Fruit fly (Drosophila melanogaster) whole organism, adult: ENCODE measurements around the gene CG45089.

Source experiments
- CG11617 ChIP-seq: fragments of 200-800 bp; sonication (Bioruptor generic); optimal IDR thresholded peaks from 2 replicates; lab custom pipeline; 2017; ENCODE audit warnings: mild to moderate bottlenecking, missing biosample characterization, missing genetic modification reagents, missing genetic modification characterization
- CG12768 ChIP-seq: fragments of 200-800 bp; sonication (Bioruptor generic); optimal IDR thresholded peaks from 2 replicates; lab custom pipeline; 2017; ENCODE audit warnings: missing biosample characterization, missing genetic modification characterization, mild to moderate bottlenecking, moderate library complexity, missing genetic modification reagents
- CG14711 ChIP-seq: fragments of 200-800 bp; sonication (Bioruptor generic); optimal IDR thresholded peaks from 2 replicates; lab custom pipeline; 2018; ENCODE audit warnings: missing biosample characterization, mild to moderate bottlenecking, missing genetic modification characterization, moderate library complexity
- CG1620 ChIP-seq: fragments of 200-800 bp; sonication (Bioruptor generic); optimal IDR thresholded peaks from 2 replicates; lab custom pipeline; 2016; ENCODE audit warnings: missing biosample characterization, missing genetic modification characterization
- CG33017 ChIP-seq: fragments of 200-800 bp; sonication (Bioruptor generic); optimal IDR thresholded peaks from 2 replicates; lab custom pipeline; 2018; ENCODE audit warnings: missing biosample characterization, mild to moderate bottlenecking, missing genetic modification characterization, moderate library complexity
- CG5204 ChIP-seq: fragments of 200-800 bp; sonication (Bioruptor generic); optimal IDR thresholded peaks from 2 replicates; lab custom pipeline; 2016; ENCODE audit warnings: missing biosample characterization, missing genetic modification characterization
- CG7045 ChIP-seq: fragments of 200-800 bp; sonication (Bioruptor generic); optimal IDR thresholded peaks from 2 replicates; lab custom pipeline; 2017; ENCODE audit warnings: missing biosample characterization, mild to moderate bottlenecking, missing genetic modification characterization
- CG7101 ChIP-seq: fragments of 200-800 bp; sonication (Bioruptor generic); optimal IDR thresholded peaks from 2 replicates; lab custom pipeline; 2018; ENCODE audit warnings: missing biosample characterization, mild to moderate bottlenecking, missing genetic modification characterization, moderate library complexity
- Clk ChIP-seq: fragments of 200-800 bp; sonication (Bioruptor generic); optimal IDR thresholded peaks from 2 replicates; lab custom pipeline; 2017; ENCODE audit warnings: missing biosample characterization, missing genetic modification characterization
- Crg-1 ChIP-seq: fragments of 200-800 bp; sonication (Bioruptor generic); optimal IDR thresholded peaks from 2 replicates; lab custom pipeline; 2016; ENCODE audit warnings: missing biosample characterization, missing genetic modification characterization
- Hr96 ChIP-seq: fragments of 200-800 bp; sonication (Bioruptor generic); optimal IDR thresholded peaks from 2 replicates; lab custom pipeline; 2016; ENCODE audit warnings: missing biosample characterization, missing genetic modification characterization
- Mnt ChIP-seq: fragments of 200-800 bp; sonication (Bioruptor generic); optimal IDR thresholded peaks from 2 replicates; lab custom pipeline; 2016; ENCODE audit warnings: missing biosample characterization, mild to moderate bottlenecking, missing genetic modification characterization
- bab1 ChIP-seq: fragments of 200-800 bp; sonication (Bioruptor generic); optimal IDR thresholded peaks from 3 replicates; lab custom pipeline; 2019; ENCODE audit warnings: missing biosample characterization, mild to moderate bottlenecking, missing genetic modification characterization, moderate library complexity
- cic ChIP-seq: fragments of 200-800 bp; sonication (Bioruptor generic); optimal IDR thresholded peaks from 2 replicates; lab custom pipeline; 2017; ENCODE audit warnings: missing biosample characterization, mild to moderate bottlenecking, missing genetic modification characterization, moderate library complexity
- cnc ChIP-seq, 2 experiments: fragments of >200 bp; optimal IDR thresholded peaks; 2 replicates each; lab custom pipeline; 2017
- kay ChIP-seq: fragments of 200-800 bp; sonication (Bioruptor generic); peaks from one replicate; lab custom pipeline; 2016; ENCODE audit warnings: missing biosample characterization, missing genetic modification characterization, borderline replicate concordance
- ovo ChIP-seq: fragments of 200-800 bp; sonication (Bioruptor generic); optimal IDR thresholded peaks from 2 replicates; lab custom pipeline; 2016; ENCODE audit warnings: missing biosample characterization, missing genetic modification characterization
- pad ChIP-seq: fragments of 200-800 bp; sonication (Bioruptor generic); optimal IDR thresholded peaks from 3 replicates; lab custom pipeline; 2017; ENCODE audit warnings: missing biosample characterization, missing genetic modification characterization, mild to moderate bottlenecking, moderate library complexity, missing genetic modification reagents
- tj ChIP-seq: fragments of 200-800 bp; sonication (Bioruptor generic); optimal IDR thresholded peaks from 3 replicates; lab custom pipeline; 2017; ENCODE audit warnings: missing biosample characterization, mild to moderate bottlenecking, missing genetic modification characterization, moderate library complexity
- toe ChIP-seq: fragments of 200-800 bp; sonication (Bioruptor generic); optimal IDR thresholded peaks from 2 replicates; lab custom pipeline; 2016; ENCODE audit warnings: missing biosample characterization, missing genetic modification characterization

Gene CG45089

DNA sequence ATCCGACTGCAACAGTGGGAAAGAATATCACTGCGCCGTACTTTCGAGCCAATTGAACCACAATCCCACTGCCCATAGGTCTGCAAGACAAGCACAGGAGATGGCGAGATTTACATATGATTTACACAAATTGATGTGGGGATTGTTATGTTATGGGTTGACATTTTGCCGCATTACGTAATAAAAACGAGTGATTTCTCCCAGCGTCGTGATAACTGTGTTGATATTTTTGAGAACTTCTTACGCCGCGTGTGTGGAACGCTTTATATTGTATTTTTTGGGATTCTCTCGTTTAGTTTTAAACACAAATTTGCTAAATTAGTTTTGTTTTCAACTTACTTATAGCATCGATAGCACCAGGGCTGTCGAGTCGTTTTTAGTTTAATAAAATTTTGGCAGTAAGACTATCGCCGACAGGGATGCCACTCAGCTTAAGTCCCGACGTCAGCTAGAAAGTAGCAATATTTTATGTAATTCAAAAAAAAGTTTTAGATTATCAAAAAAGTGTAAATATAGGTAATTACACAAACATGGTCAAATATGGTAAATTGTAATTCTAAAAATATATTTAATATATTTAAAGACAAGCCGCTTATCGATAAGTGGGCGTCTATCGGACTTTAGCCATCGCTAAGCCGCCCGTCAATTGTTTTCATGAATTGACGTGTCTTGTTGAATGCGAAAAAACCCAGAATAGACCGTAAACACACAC, at the start of gene CG45089, which contains the start of the genes ND-MNLL and p115:
Gene CG45089, minus strand, starts transcription at position 388 of the 712 bp plus-strand sequence.
Gene ND-MNLL, minus strand, starts transcription at position 388 of the 712 bp plus-strand sequence.
Gene p115, plus strand, starts transcription at position 621 of the 712 bp plus-strand sequence.
- TF ChIP-seq toe (GFP tag; lab: Kevin White, UChicago), result peak; percentile 55
- no peak for TF ChIP-seq CG12768 (GFP tag; lab: Kevin White, UChicago)
- TF ChIP-seq CG7101 (tag; lab: Kevin White, UChicago), result peak; percentile 76
- peak; percentile 67 for TF ChIP-seq CG11617
- TF ChIP-seq tj (GFP tag; lab: Kevin White, UChicago), result peak; percentile 61
- peak; percentile 46 for TF ChIP-seq pad
- TF ChIP-seq ovo (GFP tag; lab: Kevin White, UChicago), result peak; percentile 42
- peak; percentile 80 for TF ChIP-seq bab1 (GFP tag; lab: Kevin White, UChicago)
- TF ChIP-seq Mnt (GFP tag; lab: Kevin White, UChicago), result peak; percentile 75
- no peak for TF ChIP-seq CG33017
- TF ChIP-seq cnc (optimal IDR thresholded peaks at IDR 0.05; lab: Kevin White, UChicago), result no peak
- TF ChIP-seq Crg-1 (GFP tag; lab: Kevin White, UChicago), result peak; percentile 44
- TF ChIP-seq CG14711, result peak; percentile 96
- peak; percentile 11 for TF ChIP-seq CG7045 (GFP tag; lab: Kevin White, UChicago)
- TF ChIP-seq Hr96 (GFP tag; lab: Kevin White, UChicago), result peak; percentile 32
- TF ChIP-seq kay (GFP tag; lab: Kevin White, UChicago), result no peak
- peak; percentile 81 for TF ChIP-seq CG1620 (GFP tag; lab: Kevin White, UChicago)
- peak; percentile 40 for TF ChIP-seq CG5204 (GFP tag; lab: Kevin White, UChicago)
- no peak for TF ChIP-seq cic (GFP tag; lab: Kevin White, UChicago)
- TF ChIP-seq Clk (GFP tag; lab: Kevin White, UChicago), result no peak

DNA sequence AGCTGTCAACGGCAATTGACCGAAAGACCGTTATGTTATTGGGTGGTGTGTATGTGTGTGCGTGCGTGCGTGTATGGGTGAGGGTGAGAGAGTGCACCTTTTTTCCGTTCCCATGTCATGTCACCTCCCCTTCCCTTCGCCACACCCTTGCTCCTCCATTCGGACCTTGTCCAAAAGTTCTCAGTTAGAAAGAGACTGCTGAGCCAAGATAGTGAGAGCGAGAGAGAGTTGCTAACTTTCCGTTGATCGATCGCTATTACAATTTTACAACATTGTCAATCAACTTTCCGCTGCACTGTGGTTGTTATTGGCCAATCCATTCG, 44.8 kb upstream of the CG45089 start:
- TF ChIP-seq CG5204 (GFP tag; lab: Kevin White, UChicago) (peak; percentile 14), ovo (GFP tag; lab: Kevin White, UChicago) (peak; percentile 100), cnc (optimal IDR thresholded peaks at IDR 0.05; lab: Kevin White, UChicago) (no peak), Crg-1 (GFP tag; lab: Kevin White, UChicago) (peak; percentile 33), pad (peak; percentile 38)

DNA sequence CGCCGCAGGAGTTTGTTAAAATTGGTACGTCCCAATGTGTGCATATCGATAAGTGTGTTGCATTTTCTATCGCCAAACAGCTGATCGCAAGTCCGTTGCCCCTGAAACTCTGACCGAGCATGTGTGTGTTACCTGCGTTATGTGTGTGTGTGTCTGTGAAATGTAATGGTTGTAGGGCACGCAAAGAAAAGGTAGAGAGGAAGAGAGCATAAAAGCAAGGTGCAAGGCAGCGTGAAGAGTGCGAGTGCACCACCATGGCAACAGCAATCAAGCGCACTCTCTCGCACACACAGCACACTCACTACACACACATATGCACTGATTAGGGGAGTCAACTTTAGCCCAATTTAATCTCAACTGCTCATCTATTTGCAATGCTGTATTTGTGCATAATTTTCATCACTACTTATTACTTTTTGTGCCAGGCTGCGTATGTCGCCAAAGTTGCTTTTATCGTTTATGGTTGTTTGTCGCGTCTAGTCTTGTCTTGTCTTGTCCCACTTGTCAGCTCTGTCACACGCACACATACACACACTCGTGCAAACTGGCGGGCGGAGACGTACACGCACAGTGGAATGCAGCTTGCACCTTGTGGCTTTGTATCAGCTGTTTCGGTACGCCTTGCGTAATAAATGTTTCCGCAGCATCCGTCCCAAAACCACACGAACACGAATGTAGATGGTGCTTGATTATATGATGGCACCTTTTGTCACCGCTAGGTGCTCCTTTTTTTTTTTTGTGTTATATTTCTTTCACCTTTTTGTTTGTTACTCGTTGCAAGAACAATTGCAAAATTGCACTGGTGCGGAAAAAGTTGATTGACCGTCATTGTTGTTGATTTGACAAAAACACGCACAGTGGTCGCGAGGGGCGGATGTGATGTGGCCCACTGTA, 44.2 kb upstream of the CG45089 start:
- TF ChIP-seq toe (GFP tag; lab: Kevin White, UChicago), result peak; percentile 60
- peak; percentile 92 for TF ChIP-seq CG11617
- peak; percentile 79 for TF ChIP-seq CG1620 (GFP tag; lab: Kevin White, UChicago)
- peak; percentile 64 for TF ChIP-seq bab1 (GFP tag; lab: Kevin White, UChicago)
- no peak for TF ChIP-seq CG33017
- TF ChIP-seq cic (GFP tag; lab: Kevin White, UChicago), result no peak
- TF ChIP-seq CG12768 (GFP tag; lab: Kevin White, UChicago), result peak; percentile 73
- peak; percentile 71 for TF ChIP-seq Clk (GFP tag; lab: Kevin White, UChicago)
- TF ChIP-seq CG7045 (GFP tag; lab: Kevin White, UChicago), result peak; percentile 86
- peak; percentile 85 for TF ChIP-seq tj (GFP tag; lab: Kevin White, UChicago)
- no peak for TF ChIP-seq cnc (optimal IDR thresholded peaks at IDR 0.05; lab: Kevin White, UChicago)
- peak; percentile 83 for TF ChIP-seq CG5204 (GFP tag; lab: Kevin White, UChicago)
- TF ChIP-seq kay (GFP tag; lab: Kevin White, UChicago), result no peak
- no peak for TF ChIP-seq ovo (GFP tag; lab: Kevin White, UChicago)
- peak; percentile 89 for TF ChIP-seq pad
- TF ChIP-seq Hr96 (GFP tag; lab: Kevin White, UChicago), result peak; percentile 94
- peak; percentile 79 for TF ChIP-seq Crg-1 (GFP tag; lab: Kevin White, UChicago)
- TF ChIP-seq CG7101 (tag; lab: Kevin White, UChicago), result peak; percentile 75
- TF ChIP-seq CG14711, result peak; percentile 50
- TF ChIP-seq Mnt (GFP tag; lab: Kevin White, UChicago), result peak; percentile 69

DNA sequence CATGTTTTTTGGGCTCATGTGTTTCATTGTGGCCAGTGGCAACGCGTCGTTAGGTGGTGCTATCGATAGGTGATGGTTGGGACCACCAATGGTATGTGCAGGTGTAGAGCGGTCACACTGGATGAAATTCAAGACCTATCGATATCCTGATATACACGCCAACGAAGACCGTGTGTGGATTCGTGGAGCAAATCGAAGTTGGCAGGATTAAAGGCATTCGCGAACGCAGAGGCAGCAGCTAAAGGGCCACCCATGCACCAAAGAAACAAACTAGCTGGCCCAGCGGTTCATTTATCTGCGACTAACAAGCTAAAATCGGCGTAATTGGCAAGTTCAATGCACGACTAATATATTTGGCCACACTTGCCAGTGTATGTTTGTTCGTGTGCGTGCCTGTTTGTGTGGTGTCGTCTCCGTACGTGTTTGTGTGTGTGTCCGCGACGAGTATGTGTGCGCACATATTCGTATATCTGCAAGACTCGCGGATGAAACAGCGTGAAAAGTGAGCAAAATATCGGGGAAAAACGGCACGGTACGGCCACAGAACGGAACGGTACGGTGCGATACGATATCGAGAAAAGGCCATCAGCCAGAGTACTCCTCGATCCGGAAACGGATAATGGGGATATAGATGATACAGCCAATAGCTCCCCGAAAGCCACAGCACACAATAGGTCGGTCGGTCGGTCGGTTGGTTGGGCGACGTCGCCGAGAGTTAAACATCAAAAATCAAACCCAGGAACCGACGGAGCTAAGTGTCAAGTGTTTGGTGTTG, 42.4 kb upstream of the CG45089 start, which contains the start of gene Ubr3:
Gene Ubr3, plus strand, starts transcription at position 99 of the 775 bp plus-strand sequence.
- TF ChIP-seq tj (GFP tag; lab: Kevin White, UChicago) (peak; percentile 27), cnc (optimal IDR thresholded peaks at IDR 0.05; lab: Kevin White, UChicago) (no peak), CG14711 (no peak), cic (GFP tag; lab: Kevin White, UChicago) (peak; percentile 47), CG1620 (GFP tag; lab: Kevin White, UChicago) (peak; percentile 48), bab1 (GFP tag; lab: Kevin White, UChicago) (peak; percentile 8), Mnt (GFP tag; lab: Kevin White, UChicago) (peak; percentile 76), CG11617 (peak; percentile 66), pad (peak; percentile 49), Clk (GFP tag; lab: Kevin White, UChicago) (no peak), Crg-1 (GFP tag; lab: Kevin White, UChicago) (peak; percentile 25), CG7101 (tag; lab: Kevin White, UChicago) (peak; percentile 7)
